Worm (Caenorhabditis elegans): ENCODE results near the gene T28D9.1.

DNA sequence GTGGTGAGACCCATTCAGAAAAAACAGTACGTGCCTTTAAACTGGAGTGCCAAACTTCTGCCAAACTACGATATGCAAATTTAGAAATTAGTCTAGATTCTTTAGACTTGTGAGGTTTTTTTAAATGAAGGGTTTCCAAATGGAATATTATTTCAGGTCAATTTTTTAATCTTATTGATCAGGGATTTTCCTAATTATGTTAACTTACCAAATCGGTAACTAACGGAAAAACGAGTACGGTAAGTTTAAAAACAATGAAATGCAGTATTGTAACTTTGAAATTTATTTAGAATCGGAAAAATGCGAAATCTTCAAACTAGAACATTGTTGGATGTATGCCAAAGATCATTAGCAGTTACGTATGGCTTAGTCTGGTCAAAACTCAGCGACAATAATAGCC lies 24.1 kb downstream of the T28D9.1 start, which contains the start of gene C56E6.7:
- TF ChIP-seq ztf-11 (tag; optimal IDR thresholded peaks at IDR 0.05) (no peak), nhr-237 (tag; optimal IDR thresholded peaks at IDR 0.05) (no peak), aly-2 (tag; optimal IDR thresholded peaks at IDR 0.05) (no peak), nhr-11 (tag; optimal IDR thresholded peaks at IDR 0.05) (no peak), unc-39 (tag; optimal IDR thresholded peaks at IDR 0.05) (no peak), unc-62 (GFP tag; optimal IDR thresholded peaks at IDR 0.05) (no peak), ceh-82 (tag; optimal IDR thresholded peaks at IDR 0.05) (no peak), mdl-1 (tag; optimal IDR thresholded peaks at IDR 0.05) (no peak), lin-15B (tag; optimal IDR thresholded peaks at IDR 0.05) (no peak)

Data from whole organism, L3 larva.